Fruit fly (Drosophila melanogaster) S2 (cell line): ENCODE results near the gene CCT2.
"Not testable (repeated sequence)": the region's sequence is repeated elsewhere in the genome, so short reads cannot be mapped to it uniquely, and the experiment has no call there.

Experiments
- CG8478 ChIP-seq: fragments of >200 bp; optimal IDR thresholded peaks from 2 replicates; lab custom pipeline; 2018
- CTCF ChIP-seq, 2 experiments: fragments of >200 bp; optimal IDR thresholded peaks; 2 replicates each; lab custom pipeline; 2018

dm6 chrX:9087920-9088417 is 1.3 kb upstream of the CCT2 start, which contains the start of gene CG6999:
- TF ChIP-seq CG8478 (lab: Kevin White, UChicago); CTCF (optimal IDR thresholded peaks at IDR 0.05; lab: Kevin White, UChicago): not testable (repeated sequence)
